Worm (Caenorhabditis elegans) whole organism, L3 larva: ENCODE results near the gene qns-1.

Source experiments
- R02D3.7 ChIP-seq: fragments of 150-350 bp; optimal IDR thresholded peaks from 2 replicates; lab custom pipeline; 2014; ENCODE audit warnings: missing biosample characterization, missing genetic modification characterization
- ZK546.5 ChIP-seq: sonication (generic microtip); optimal IDR thresholded peaks from 2 replicates; lab custom pipeline; 2017; ENCODE audit warnings: missing biosample characterization, missing genetic modification characterization
- aly-2 ChIP-seq: fragments of 150-350 bp; optimal IDR thresholded peaks from 2 replicates; lab custom pipeline; 2014; ENCODE audit warnings: missing biosample characterization, missing genetic modification characterization
- ama-1 ChIP-seq: fragments of 150-350 bp; optimal IDR thresholded peaks from 2 replicates; lab custom pipeline; 2018
- ceh-82 ChIP-seq: fragments of 150-350 bp; optimal IDR thresholded peaks from 2 replicates; lab custom pipeline; 2014; ENCODE audit warnings: missing biosample characterization, missing genetic modification characterization
- ceh-9 ChIP-seq: sonication (generic microtip); optimal IDR thresholded peaks from 2 replicates; lab custom pipeline; 2018; ENCODE audit warnings: missing biosample characterization, missing genetic modification characterization
- daf-12 ChIP-seq: fragments of 150-350 bp; optimal IDR thresholded peaks from 2 replicates; lab custom pipeline; 2014; ENCODE audit warnings: missing biosample characterization, missing genetic modification reagents, missing genetic modification characterization
- egl-27 ChIP-seq: sonication (generic microtip); optimal IDR thresholded peaks from 4 replicates; lab custom pipeline; 2017; ENCODE audit warnings: missing biosample characterization, missing genetic modification reagents, missing genetic modification characterization
- egl-5 ChIP-seq: fragments of 150-350 bp; optimal IDR thresholded peaks from 2 replicates; lab custom pipeline; 2017; ENCODE audit warnings: missing biosample characterization, missing genetic modification reagents, missing genetic modification characterization, inconsistent platforms
- elt-2 ChIP-seq: sonication (generic microtip); optimal IDR thresholded peaks from 2 replicates; lab custom pipeline; 2016; ENCODE audit warnings: missing genetic modification reagents, mild to moderate bottlenecking, missing genetic modification characterization, missing compliant biosample characterization
- elt-3 ChIP-seq, 3 experiments: fragments of 150-350 bp in 1 of 3; sonication (generic microtip) in 2 of 3; optimal IDR thresholded peaks; 2 replicates in 2 of 3; 4 replicates in 1 of 3; lab custom pipeline; 2014 to 2017; ENCODE audit warnings: missing biosample characterization in 3 of 3, missing genetic modification characterization in 3 of 3
- fkh-10 ChIP-seq: sonication (generic microtip); optimal IDR thresholded peaks from 2 replicates; lab custom pipeline; 2017; ENCODE audit warnings: missing biosample characterization, missing genetic modification reagents, missing genetic modification characterization
- fkh-2 ChIP-seq: fragments of 150-350 bp; optimal IDR thresholded peaks from 2 replicates; lab custom pipeline; 2014; ENCODE audit warnings: missing biosample characterization, missing genetic modification reagents, missing genetic modification characterization
- hmg-11 ChIP-seq: sonication (generic microtip); optimal IDR thresholded peaks from 2 replicates; lab custom pipeline; 2016; ENCODE audit warnings: missing genetic modification characterization, missing compliant biosample characterization
- lin-15B ChIP-seq: fragments of 150-350 bp; optimal IDR thresholded peaks from 2 replicates; lab custom pipeline; 2014; ENCODE audit warnings: missing biosample characterization, missing genetic modification characterization
- lin-39 ChIP-seq: fragments of 150-350 bp; optimal IDR thresholded peaks from 2 replicates; lab custom pipeline; 2018; ENCODE audit warnings: missing biosample characterization, missing genetic modification reagents, missing genetic modification characterization
- mdl-1 ChIP-seq: fragments of 150-350 bp; optimal IDR thresholded peaks from 2 replicates; lab custom pipeline; 2014; ENCODE audit warnings: missing biosample characterization, missing genetic modification characterization
- nfya-1 ChIP-seq: sonication (generic microtip); optimal IDR thresholded peaks from 2 replicates; lab custom pipeline; 2017; ENCODE audit warnings: missing genetic modification characterization, mild to moderate bottlenecking, missing compliant biosample characterization, antibody characterized with exemption, moderate library complexity; ENCODE audit not compliant: insufficient read depth
- nhr-12 ChIP-seq: fragments of 150-350 bp; optimal IDR thresholded peaks from 2 replicates; lab custom pipeline; 2014; ENCODE audit warnings: missing biosample characterization, missing genetic modification characterization
- nhr-23 ChIP-seq: fragments of 150-350 bp; optimal IDR thresholded peaks from 2 replicates; lab custom pipeline; 2014; ENCODE audit warnings: missing biosample characterization, missing genetic modification reagents, missing genetic modification characterization
- nhr-237 ChIP-seq: fragments of 150-350 bp; optimal IDR thresholded peaks from 2 replicates; lab custom pipeline; 2014; ENCODE audit warnings: missing biosample characterization, missing genetic modification characterization
- nhr-25 ChIP-seq: sonication (generic microtip); optimal IDR thresholded peaks from 2 replicates; lab custom pipeline; 2017; ENCODE audit warnings: missing biosample characterization, missing genetic modification characterization
- nhr-28 ChIP-seq: fragments of 150-350 bp; optimal IDR thresholded peaks from 2 replicates; lab custom pipeline; 2014; ENCODE audit warnings: missing biosample characterization, missing genetic modification characterization
- nhr-43 ChIP-seq: sonication (generic microtip); optimal IDR thresholded peaks from 2 replicates; lab custom pipeline; 2016; ENCODE audit warnings: mild to moderate bottlenecking, missing genetic modification characterization, missing compliant biosample characterization; ENCODE audit not compliant: poor library complexity, severe bottlenecking
- nhr-67 ChIP-seq: fragments of 150-350 bp; optimal IDR thresholded peaks from 2 replicates; lab custom pipeline; 2014; ENCODE audit warnings: missing biosample characterization, missing genetic modification characterization
- nhr-76 ChIP-seq: fragments of 150-350 bp; sonication (generic microtip); optimal IDR thresholded peaks from 5 replicates; lab custom pipeline; 2014; ENCODE audit warnings: missing biosample characterization, missing genetic modification characterization
- nhr-77 ChIP-seq: fragments of 150-350 bp; optimal IDR thresholded peaks from 2 replicates; lab custom pipeline; 2014; ENCODE audit warnings: missing biosample characterization, missing genetic modification characterization
- pha-4 ChIP-seq: fragments of 150-350 bp; optimal IDR thresholded peaks from 2 replicates; lab custom pipeline; 2014; ENCODE audit warnings: missing biosample characterization, missing genetic modification reagents, missing genetic modification characterization
- pqm-1 ChIP-seq: fragments of 150-350 bp; optimal IDR thresholded peaks from 2 replicates; lab custom pipeline; 2017; ENCODE audit warnings: missing biosample characterization, missing genetic modification characterization, inconsistent platforms
- skn-1 ChIP-seq: fragments of 150-350 bp; optimal IDR thresholded peaks from 2 replicates; lab custom pipeline; 2014; ENCODE audit warnings: missing biosample characterization, missing genetic modification characterization
- tbx-2 ChIP-seq: sonication (generic microtip); optimal IDR thresholded peaks from 2 replicates; lab custom pipeline; 2016; ENCODE audit warnings: mild to moderate bottlenecking, missing genetic modification characterization, missing compliant biosample characterization
- unc-62 ChIP-seq: fragments of 150-350 bp; sonication (generic microtip); optimal IDR thresholded peaks from 4 replicates; lab custom pipeline; 2014; ENCODE audit warnings: missing biosample characterization, missing genetic modification reagents, missing genetic modification characterization
- zag-1 ChIP-seq: fragments of 150-350 bp; optimal IDR thresholded peaks from 2 replicates; lab custom pipeline; 2014; ENCODE audit warnings: missing biosample characterization, missing genetic modification characterization
- ztf-11 ChIP-seq: fragments of 150-350 bp; optimal IDR thresholded peaks from 2 replicates; lab custom pipeline; 2014; ENCODE audit warnings: missing biosample characterization, missing genetic modification characterization
- ztf-4 ChIP-seq: fragments of 150-350 bp; optimal IDR thresholded peaks from 2 replicates; lab custom pipeline; 2014; ENCODE audit warnings: missing biosample characterization, missing genetic modification characterization

qns-1 gene

ce11 chrIV:10251764-10252163, 32.7 kb upstream of the qns-1 start:
- TF ChIP-seq ztf-4: no peak
- no peak for TF ChIP-seq pha-4 (tag; lab: Kevin White, UChicago)
- no peak for TF ChIP-seq ceh-82
- TF ChIP-seq nhr-67 (tag; lab: Kevin White, UChicago): no peak
- no peak for TF ChIP-seq aly-2
- no peak for TF ChIP-seq elt-3 (tag; optimal IDR thresholded peaks at IDR 0.05; lab: Kevin White, UChicago)
- no peak for TF ChIP-seq ztf-11
- TF ChIP-seq ZK546.5 (tag; lab: Kevin White, UChicago): no peak
- no peak for TF ChIP-seq daf-12 (tag; lab: Kevin White, UChicago)
- TF ChIP-seq zag-1 (tag; lab: Kevin White, UChicago): no peak
- no peak for TF ChIP-seq unc-62 (GFP tag; lab: Kevin White, UChicago)
- TF ChIP-seq hmg-11 (tag; lab: Kevin White, UChicago): no peak
- TF ChIP-seq mdl-1 (tag; lab: Kevin White, UChicago): no peak
- TF ChIP-seq nhr-77: no peak
- TF ChIP-seq R02D3.7 (tag; lab: Kevin White, UChicago): no peak
- TF ChIP-seq ceh-9 (tag; lab: Kevin White, UChicago): no peak
- no peak for TF ChIP-seq egl-27 (tag; lab: Kevin White, UChicago)
- TF ChIP-seq nhr-25 (tag; lab: Kevin White, UChicago): no peak

- TF ChIP-seq nhr-77 (no peak), nhr-237 (no peak), hmg-11 (tag; lab: Kevin White, UChicago) (no peak), ZK546.5 (tag; lab: Kevin White, UChicago) (no peak), egl-5 (tag; lab: Kevin White, UChicago) (no peak), unc-62 (GFP tag; lab: Kevin White, UChicago) (no peak), tbx-2 (tag; lab: Kevin White, UChicago) (no peak), egl-27 (tag; lab: Kevin White, UChicago) (no peak), fkh-10 (GFP tag; lab: Kevin White, UChicago) (no peak)
- TF ChIP-seq, all 47 proteins: peak for 0
Observed at ce11 chrIV:10251261-10251660, 32.2 kb upstream of the qns-1 start.

ce11 chrIV:10250577-10251075, 31.5 kb upstream of the qns-1 start, which contains the start of gene daf-14:
Gene daf-14 (plus strand): TSS chrIV:10250627.
- TF ChIP-seq pha-4 (tag; lab: Kevin White, UChicago): peak; percentile 25
- peak; percentile 4 for TF ChIP-seq nhr-23 (tag; lab: Kevin White, UChicago)
- peak; percentile 22 for TF ChIP-seq pqm-1 (tag; lab: Kevin White, UChicago)
- TF ChIP-seq fkh-2 (tag; lab: Kevin White, UChicago): no peak
- no peak for TF ChIP-seq lin-15B (tag; lab: Kevin White, UChicago)
- peak; percentile 11 for TF ChIP-seq nfya-1 (tag; lab: Kevin White, UChicago)
- no peak for TF ChIP-seq ama-1
- TF ChIP-seq hmg-11 (tag; lab: Kevin White, UChicago): no peak
- no peak for TF ChIP-seq lin-39 (tag; lab: Kevin White, UChicago)
- no peak for TF ChIP-seq tbx-2 (tag; lab: Kevin White, UChicago)
- TF ChIP-seq nhr-12 (tag; lab: Kevin White, UChicago): no peak
- TF ChIP-seq elt-2 (tag; lab: Kevin White, UChicago): peak; percentile 46
- no peak for TF ChIP-seq skn-1 (tag; lab: Kevin White, UChicago)
- TF ChIP-seq nhr-76 (tag; lab: Kevin White, UChicago): no peak
- no peak for TF ChIP-seq unc-62 (GFP tag; lab: Kevin White, UChicago)
- TF ChIP-seq aly-2: no peak
- TF ChIP-seq nhr-25 (tag; lab: Kevin White, UChicago): no peak

DNA sequence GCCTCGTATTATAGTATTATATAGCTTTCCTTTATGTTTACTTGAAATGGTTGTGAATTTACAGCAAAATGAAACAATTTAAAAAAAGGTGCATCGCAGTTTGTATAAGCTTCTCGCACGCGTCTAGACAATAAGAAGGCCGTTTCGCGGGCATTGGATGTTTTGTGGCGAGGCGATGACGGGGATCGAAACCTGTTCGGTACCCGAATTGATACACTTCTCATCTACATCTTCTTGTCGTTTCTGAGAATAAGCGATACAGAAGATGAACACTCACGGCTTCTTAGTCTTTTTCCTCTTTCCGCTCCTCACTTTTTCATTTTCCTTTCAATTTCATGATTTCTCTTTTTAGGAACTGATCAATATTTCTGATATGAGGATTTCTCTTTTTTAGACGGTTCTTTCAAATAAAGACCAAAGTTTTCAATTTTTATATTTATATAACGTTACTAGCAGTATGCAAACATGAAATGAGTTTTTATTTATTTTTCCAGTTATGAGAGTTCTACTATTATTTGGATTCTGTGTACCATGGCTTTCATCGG, 26.6 kb upstream of the qns-1 start, which contains the start of gene F01G10.10:
F01G10.10 (plus strand) TSS at position 495 of the 545 bp plus-strand sequence.
- TF ChIP-seq egl-27 (tag; lab: Kevin White, UChicago): no peak
- peak; percentile 62 for TF ChIP-seq nhr-25 (tag; lab: Kevin White, UChicago)
- peak; percentile 87 for TF ChIP-seq ama-1
- TF ChIP-seq nhr-23 (tag; lab: Kevin White, UChicago): peak; percentile 30
- TF ChIP-seq nhr-43 (tag; lab: Kevin White, UChicago): peak; percentile 34
- peak; percentile 41 for TF ChIP-seq elt-2 (tag; lab: Kevin White, UChicago)
- no peak for TF ChIP-seq nhr-28 (tag; lab: Kevin White, UChicago)
